Worm (Caenorhabditis elegans) whole organism, L1 larva: ENCODE results near the gene sptl-3.

Experiments used
- F16B12.6 ChIP-seq: fragments of 150-350 bp; optimal IDR thresholded peaks from 2 replicates; lab custom pipeline; 2014; ENCODE audit warnings: missing biosample characterization, missing genetic modification characterization
- ceh-82 ChIP-seq, 3 experiments: fragments of 150-350 bp in 1 of 3; sonication (generic microtip) in 2 of 3; optimal IDR thresholded peaks; 2 replicates each; lab custom pipeline; 2014 to 2017; ENCODE audit warnings: missing biosample characterization in 3 of 3, missing genetic modification characterization in 3 of 3
- elt-3 ChIP-seq, 6 experiments: fragments of 150-350 bp in 1 of 6; sonication (generic microtip); optimal IDR thresholded peaks; 2 replicates each; lab custom pipeline; 2017 to 2018; ENCODE audit warnings: missing biosample characterization in 6 of 6, missing genetic modification characterization in 6 of 6, inconsistent platforms in 1 of 6
- mab-9 ChIP-seq: fragments of 200-800 bp; sonication (Bioruptor generic); IDR thresholded peaks from 2 replicates; pipeline ENCODE4 v1.3.6; 2022; ENCODE audit warnings: missing genetic modification reagents, missing genetic modification characterization, missing compliant biosample characterization
- nhr-11 ChIP-seq: fragments of 150-350 bp; optimal IDR thresholded peaks from 2 replicates; lab custom pipeline; 2014; ENCODE audit warnings: missing biosample characterization, missing genetic modification characterization
- nhr-76 ChIP-seq: sonication (generic microtip); optimal IDR thresholded peaks from 2 replicates; lab custom pipeline; 2017; ENCODE audit warnings: missing biosample characterization, missing genetic modification characterization
- pag-3 ChIP-seq: sonication (generic microtip); optimal IDR thresholded peaks from 2 replicates; lab custom pipeline; 2017; ENCODE audit warnings: missing genetic modification characterization, mild to moderate bottlenecking, missing compliant biosample characterization, antibody characterized with exemption, borderline replicate concordance; ENCODE audit not compliant: insufficient read depth
- pqm-1 ChIP-seq: sonication (generic microtip); optimal IDR thresholded peaks from 3 replicates; lab custom pipeline; 2017; ENCODE audit warnings: missing biosample characterization, missing genetic modification characterization
- rnt-1 ChIP-seq: sonication (generic microtip); optimal IDR thresholded peaks from 2 replicates; lab custom pipeline; 2016; ENCODE audit warnings: mild to moderate bottlenecking, missing genetic modification characterization, moderate library complexity, missing compliant biosample characterization
- skn-1 ChIP-seq: fragments of 150-350 bp; optimal IDR thresholded peaks from 2 replicates; lab custom pipeline; 2014; ENCODE audit warnings: missing biosample characterization, missing genetic modification characterization
- tbx-2 ChIP-seq: sonication (generic microtip); optimal IDR thresholded peaks from 2 replicates; lab custom pipeline; 2016; ENCODE audit warnings: missing genetic modification characterization, missing compliant biosample characterization
- ztf-11 ChIP-seq, 2 experiments: sonication (generic microtip); optimal IDR thresholded peaks; 2 replicates each; lab custom pipeline; 2016 to 2017; ENCODE audit warnings: missing genetic modification characterization in 2 of 2, missing biosample characterization in 1 of 2, missing compliant biosample characterization in 1 of 2

DNA sequence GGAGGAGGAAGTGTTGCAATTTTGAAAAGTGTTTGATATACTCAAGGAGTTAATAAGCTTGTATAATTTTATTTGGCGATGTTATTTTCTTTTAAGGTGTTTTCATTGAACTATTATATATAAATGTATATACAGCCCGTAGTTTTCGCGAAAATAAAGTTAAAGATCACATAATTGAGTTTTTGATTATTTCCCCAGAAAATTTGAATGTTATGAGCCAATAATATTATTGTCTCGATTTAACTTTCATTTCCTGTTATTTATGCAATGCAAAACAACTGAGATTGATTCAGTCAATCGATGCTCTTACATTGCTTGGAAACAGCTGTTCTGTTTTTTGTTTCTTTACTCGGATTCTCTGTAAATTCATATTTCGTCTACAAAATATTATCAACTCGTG, 44.7 kb upstream of the sptl-3 start, which contains the start of gene srx-133:
- TF ChIP-seq ceh-82 (tag; optimal IDR thresholded peaks at IDR 0.05; lab: Kevin White, UChicago) (no peak), pag-3 (tag; lab: Kevin White, UChicago) (no peak), mab-9 (GFP tag; lab: Robert Waterston, UW) (no peak), nhr-11 (tag; lab: Kevin White, UChicago) (no peak), elt-3 (tag; optimal IDR thresholded peaks at IDR 0.05; lab: Kevin White, UChicago) (no peak), ztf-11 (tag; optimal IDR thresholded peaks at IDR 0.05; lab: Kevin White, UChicago) (no peak), rnt-1 (no peak), skn-1 (tag; lab: Kevin White, UChicago) (no peak), F16B12.6 (tag; lab: Kevin White, UChicago) (no peak), pqm-1 (tag; lab: Kevin White, UChicago) (no peak), nhr-76 (tag; lab: Kevin White, UChicago) (no peak), tbx-2 (tag; lab: Kevin White, UChicago) (no peak)
